Fruit fly (Drosophila melanogaster) whole organism, embryonic: Measurements from ENCODE around the gene orb.

Experiments
- Abd-B ChIP-seq: fragments of 200-800 bp; sonication (Bioruptor generic); optimal IDR thresholded peaks from 2 replicates; lab custom pipeline; 2018; ENCODE audit warnings: missing biosample characterization, mild to moderate bottlenecking, missing genetic modification characterization, moderate library complexity
- Bteb2 ChIP-seq: fragments of 200-800 bp; sonication (Bioruptor generic); optimal IDR thresholded peaks from 2 replicates; lab custom pipeline; 2016; ENCODE audit warnings: missing biosample characterization, missing genetic modification characterization
- CG10565 ChIP-seq: fragments of 200-800 bp; sonication (Bioruptor generic); optimal IDR thresholded peaks from 3 replicates; lab custom pipeline; 2016; ENCODE audit warnings: missing biosample characterization, mild to moderate bottlenecking, missing genetic modification characterization
- CG11696 ChIP-seq: fragments of 200-800 bp; sonication (Bioruptor generic); IDR thresholded peaks from 2 replicates; pipeline ENCODE4 v1.3.6; 2022; ENCODE audit warnings: missing biosample characterization, missing genetic modification characterization
- CG11723 ChIP-seq: fragments of 200-800 bp; sonication (Bioruptor generic); optimal IDR thresholded peaks from 2 replicates; lab custom pipeline; 2017; ENCODE audit warnings: missing biosample characterization, mild to moderate bottlenecking, missing genetic modification characterization
- CG12155 ChIP-seq: fragments of 200-800 bp; sonication (Bioruptor generic); optimal IDR thresholded peaks from 3 replicates; lab custom pipeline; 2016; ENCODE audit warnings: missing biosample characterization, missing genetic modification characterization
- CG12299 ChIP-seq: fragments of 200-800 bp; sonication (Bioruptor generic); optimal IDR thresholded peaks from 2 replicates; lab custom pipeline; 2018; ENCODE audit warnings: missing biosample characterization, mild to moderate bottlenecking, missing genetic modification characterization
- CG12659 ChIP-seq: fragments of 200-800 bp; sonication (Bioruptor generic); optimal IDR thresholded peaks from 3 replicates; lab custom pipeline; 2017; ENCODE audit warnings: mild to moderate bottlenecking, missing biosample characterization, missing genetic modification reagents, missing genetic modification characterization
- CG1602 ChIP-seq: fragments of 200-800 bp; sonication (Bioruptor generic); optimal IDR thresholded peaks from 3 replicates; lab custom pipeline; 2016; ENCODE audit warnings: missing biosample characterization, missing genetic modification characterization
- CG17568 ChIP-seq: fragments of 200-800 bp; sonication (Bioruptor generic); optimal IDR thresholded peaks from 2 replicates; lab custom pipeline; 2018; ENCODE audit warnings: missing biosample characterization, mild to moderate bottlenecking, missing genetic modification characterization, moderate library complexity
- CG2199 ChIP-seq: fragments of 200-800 bp; sonication (Bioruptor generic); IDR thresholded peaks from 3 replicates; pipeline ENCODE4 v1.3.6; 2022; ENCODE audit warnings: missing biosample characterization, missing genetic modification characterization
- CG2712 ChIP-seq: fragments of 200-800 bp; optimal IDR thresholded peaks from 3 replicates; lab custom pipeline; 2019; ENCODE audit warnings: missing biosample characterization, mild to moderate bottlenecking, missing genetic modification characterization, moderate library complexity
- CG31224 ChIP-seq: fragments of 200-800 bp; sonication (Bioruptor generic); IDR thresholded peaks from 2 replicates; pipeline ENCODE4 v1.3.6; 2022; ENCODE audit warnings: missing biosample characterization, missing genetic modification characterization
- CG3163 ChIP-seq: fragments of 200-800 bp; sonication (Bioruptor generic); optimal IDR thresholded peaks from 3 replicates; lab custom pipeline; 2016; ENCODE audit warnings: missing biosample characterization, missing genetic modification characterization
- CG3847 ChIP-seq: fragments of 200-800 bp; sonication (Bioruptor generic); IDR thresholded peaks from 2 replicates; pipeline ENCODE4 v1.3.6; 2022; ENCODE audit warnings: missing biosample characterization, missing genetic modification characterization
- CG4730 ChIP-seq: fragments of 200-800 bp; sonication (Bioruptor generic); IDR thresholded peaks from 2 replicates; pipeline ENCODE4 v1.3.6; 2022; ENCODE audit warnings: missing biosample characterization, missing genetic modification characterization
- CG4820 ChIP-seq: fragments of 200-800 bp; sonication (Bioruptor generic); optimal IDR thresholded peaks from 3 replicates; lab custom pipeline; 2016; ENCODE audit warnings: missing biosample characterization, missing genetic modification characterization
- CG6254 ChIP-seq: fragments of 200-800 bp; sonication (Bioruptor generic); optimal IDR thresholded peaks from 3 replicates; lab custom pipeline; 2017; ENCODE audit warnings: mild to moderate bottlenecking, missing biosample characterization, missing genetic modification reagents, missing genetic modification characterization
- CG7372 ChIP-seq: fragments of 200-800 bp; sonication (Bioruptor generic); IDR thresholded peaks from 2 replicates; pipeline ENCODE4 v1.3.6; 2022; ENCODE audit warnings: missing biosample characterization, missing genetic modification characterization
- CG9609 ChIP-seq: fragments of 200-800 bp; sonication (Bioruptor generic); optimal IDR thresholded peaks from 3 replicates; lab custom pipeline; 2016; ENCODE audit warnings: missing biosample characterization, missing genetic modification characterization
- CkIIα-i1 ChIP-seq: fragments of 200-800 bp; sonication (Bioruptor generic); IDR thresholded peaks from 2 replicates; pipeline ENCODE4 v1.3.6; 2022; ENCODE audit warnings: missing biosample characterization, missing genetic modification characterization
- Dek ChIP-seq: fragments of 200-800 bp; sonication (Bioruptor generic); optimal IDR thresholded peaks from 3 replicates; lab custom pipeline; 2019; ENCODE audit warnings: missing biosample characterization, mild to moderate bottlenecking, missing genetic modification characterization, moderate library complexity
- Fer2 ChIP-seq: fragments of 200-800 bp; sonication (Bioruptor generic); optimal IDR thresholded peaks from 2 replicates; lab custom pipeline; 2018; ENCODE audit warnings: missing biosample characterization, mild to moderate bottlenecking, missing genetic modification characterization, moderate library complexity
- HHEX ChIP-seq: fragments of 200-800 bp; sonication (Bioruptor generic); optimal IDR thresholded peaks from 3 replicates; lab custom pipeline; 2017; ENCODE audit warnings: missing biosample characterization, mild to moderate bottlenecking, missing genetic modification characterization, missing genetic modification reagents
- Hmr ChIP-seq: fragments of 200-800 bp; sonication (Bioruptor generic); optimal IDR thresholded peaks from 3 replicates; lab custom pipeline; 2017; ENCODE audit warnings: mild to moderate bottlenecking, missing biosample characterization, missing genetic modification reagents, missing genetic modification characterization
- NFAT ChIP-seq: fragments of 200-800 bp; sonication (Bioruptor generic); IDR thresholded peaks from 2 replicates; pipeline ENCODE4 v1.3.6; 2022; ENCODE audit warnings: missing biosample characterization, missing genetic modification characterization
- NK7.1 ChIP-seq: fragments of 200-800 bp; sonication (Bioruptor generic); optimal IDR thresholded peaks from 3 replicates; lab custom pipeline; 2016; ENCODE audit warnings: missing biosample characterization, missing genetic modification characterization
- Rfx ChIP-seq: fragments of 200-800 bp; sonication (Bioruptor generic); IDR thresholded peaks from 2 replicates; pipeline ENCODE4 v1.3.6; 2022; ENCODE audit warnings: missing biosample characterization, missing genetic modification characterization
- Scr ChIP-seq: fragments of 200-800 bp; sonication (Bioruptor generic); IDR thresholded peaks from 2 replicates; pipeline ENCODE4 v1.3.6; 2022; ENCODE audit warnings: missing biosample characterization, missing genetic modification characterization; ENCODE audit not compliant: partially characterized antibody
- Six4 ChIP-seq: fragments of 200-800 bp; sonication (Bioruptor generic); optimal IDR thresholded peaks from 2 replicates; lab custom pipeline; 2016; ENCODE audit warnings: missing biosample characterization, missing genetic modification characterization
- Vsx1 ChIP-seq: fragments of 200-800 bp; sonication (Bioruptor generic); optimal IDR thresholded peaks from 2 replicates; lab custom pipeline; 2017; ENCODE audit warnings: missing biosample characterization, mild to moderate bottlenecking, missing genetic modification characterization, missing genetic modification reagents
- cato ChIP-seq: fragments of 200-800 bp; sonication (Bioruptor generic); optimal IDR thresholded peaks from 2 replicates; lab custom pipeline; 2016; ENCODE audit warnings: missing biosample characterization, missing genetic modification characterization, borderline replicate concordance
- cg ChIP-seq: fragments of 200-800 bp; sonication (Bioruptor generic); optimal IDR thresholded peaks from 3 replicates; lab custom pipeline; 2019; ENCODE audit warnings: missing biosample characterization, mild to moderate bottlenecking, missing genetic modification characterization, moderate library complexity
- chn ChIP-seq: fragments of 200-800 bp; sonication (Bioruptor generic); optimal IDR thresholded peaks from 2 replicates; lab custom pipeline; 2016; ENCODE audit warnings: missing biosample characterization, missing genetic modification characterization
- ci ChIP-seq: fragments of 200-800 bp; sonication (Bioruptor generic); IDR thresholded peaks from 3 replicates; pipeline ENCODE4 v1.3.6; 2022; ENCODE audit warnings: missing biosample characterization, missing genetic modification characterization
- fru ChIP-seq: fragments of >200 bp; optimal IDR thresholded peaks from 2 replicates; lab custom pipeline; 2017
- fu2 ChIP-seq: fragments of 200-800 bp; sonication (Bioruptor generic); optimal IDR thresholded peaks from 2 replicates; lab custom pipeline; 2016; ENCODE audit warnings: missing biosample characterization, missing genetic modification characterization
- gt ChIP-seq: fragments of 200-800 bp; sonication (Bioruptor generic); IDR thresholded peaks from 2 replicates; pipeline ENCODE4 v1.3.6; 2022; ENCODE audit warnings: missing biosample characterization, missing genetic modification characterization
- hth ChIP-seq: fragments of >200 bp; optimal IDR thresholded peaks from 2 replicates; lab custom pipeline; 2017; ENCODE audit warnings: inconsistent platforms
- insv ChIP-seq, 2 experiments: fragments of 200-800 bp; sonication (Bioruptor generic); optimal IDR thresholded peaks; 3 replicates each; lab custom pipeline; 2016 to 2018; ENCODE audit warnings: missing biosample characterization in 2 of 2, missing genetic modification characterization in 2 of 2
- kah ChIP-seq: fragments of 200-800 bp; sonication (Bioruptor generic); optimal IDR thresholded peaks from 2 replicates; lab custom pipeline; 2018; ENCODE audit warnings: missing biosample characterization, mild to moderate bottlenecking, missing genetic modification characterization
- kay ChIP-seq: fragments of 200-800 bp; sonication (Bioruptor generic); optimal IDR thresholded peaks from 2 replicates; lab custom pipeline; 2016; ENCODE audit warnings: missing biosample characterization, missing genetic modification characterization
- nom ChIP-seq: fragments of 200-800 bp; sonication (Bioruptor generic); optimal IDR thresholded peaks from 2 replicates; lab custom pipeline; 2017; ENCODE audit warnings: missing biosample characterization, missing genetic modification characterization, mild to moderate bottlenecking, moderate library complexity, missing genetic modification reagents
- oc ChIP-seq: fragments of 200-800 bp; sonication (Bioruptor generic); optimal IDR thresholded peaks from 2 replicates; lab custom pipeline; 2018; ENCODE audit warnings: missing biosample characterization, mild to moderate bottlenecking, missing genetic modification characterization, moderate library complexity
- pho ChIP-seq: fragments of 200-800 bp; sonication (Bioruptor generic); optimal IDR thresholded peaks from 2 replicates; lab custom pipeline; 2016; ENCODE audit warnings: missing biosample characterization, missing genetic modification characterization
- schlank ChIP-seq: fragments of 200-800 bp; sonication (Bioruptor generic); optimal IDR thresholded peaks from 2 replicates; lab custom pipeline; 2018; ENCODE audit warnings: missing biosample characterization, mild to moderate bottlenecking, missing genetic modification characterization
- sens-2 ChIP-seq: fragments of 200-800 bp; sonication (Bioruptor generic); IDR thresholded peaks from 2 replicates; pipeline ENCODE4 v1.3.6; 2022; ENCODE audit warnings: missing biosample characterization, missing genetic modification characterization
- sqz ChIP-seq: fragments of 200-800 bp; sonication (Bioruptor generic); optimal IDR thresholded peaks from 3 replicates; lab custom pipeline; 2018; ENCODE audit warnings: missing biosample characterization, mild to moderate bottlenecking, missing genetic modification characterization
- tap ChIP-seq: fragments of 200-800 bp; optimal IDR thresholded peaks from 3 replicates; lab custom pipeline; 2019; ENCODE audit warnings: missing biosample characterization, mild to moderate bottlenecking, missing genetic modification characterization, moderate library complexity
- unc-4 ChIP-seq: fragments of 200-800 bp; sonication (Bioruptor generic); IDR thresholded peaks from 2 replicates; pipeline ENCODE4 v1.3.6; 2022; ENCODE audit warnings: missing biosample characterization, missing genetic modification characterization; ENCODE audit not compliant: partially characterized antibody
- wdn ChIP-seq: fragments of 200-800 bp; sonication (Bioruptor generic); IDR thresholded peaks from 2 replicates; pipeline ENCODE4 v1.3.6; 2022; ENCODE audit warnings: missing biosample characterization, missing genetic modification characterization
- yki ChIP-seq: fragments of >200 bp; optimal IDR thresholded peaks from 3 replicates; lab custom pipeline; 2018

The orb gene

DNA sequence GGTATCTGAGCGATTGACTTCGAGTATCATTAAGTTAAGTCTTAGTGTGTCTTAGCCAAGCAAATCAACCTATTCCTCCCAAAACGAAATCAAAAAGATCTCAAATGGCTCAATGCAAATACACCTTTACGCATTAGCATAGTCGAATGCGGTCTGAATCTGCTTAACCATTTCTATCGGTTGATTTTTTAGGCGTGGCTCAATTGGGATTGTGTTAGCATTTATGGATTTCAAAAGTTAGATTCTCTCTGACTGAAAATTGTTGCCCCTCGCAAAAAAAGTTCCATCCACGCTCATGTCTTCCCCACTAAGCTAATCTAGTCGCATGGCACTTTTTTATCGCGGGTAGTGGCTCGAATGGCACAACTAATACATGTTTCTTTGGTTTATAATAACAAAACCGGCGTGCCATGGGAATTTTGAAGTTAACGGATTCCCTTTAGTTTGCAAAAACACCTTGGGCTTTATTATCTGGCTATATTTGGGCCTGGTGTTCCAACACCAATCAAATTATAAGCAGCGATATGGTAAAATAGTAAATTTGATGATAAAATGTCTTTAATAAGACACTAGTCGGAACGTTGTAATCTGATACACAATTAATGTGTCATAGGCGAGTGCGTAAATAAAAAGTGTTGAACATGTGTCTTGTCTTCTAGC is 51.9 kb downstream of the orb start (continued):
- no peak for TF ChIP-seq kah (GFP tag; lab: Kevin White, UChicago)
- peak; percentile 25 for TF ChIP-seq Vsx1
- no peak for TF ChIP-seq Scr
- no peak for TF ChIP-seq hth (lab: Kevin White, UChicago)
- no peak for TF ChIP-seq chn (GFP tag; lab: Kevin White, UChicago)
- no peak for TF ChIP-seq CG1602 (GFP tag; lab: Kevin White, UChicago)
- TF ChIP-seq CG4820 (GFP tag; lab: Kevin White, UChicago): no peak
- TF ChIP-seq cato (GFP tag; lab: Kevin White, UChicago): no peak
- no peak for TF ChIP-seq Bteb2
- TF ChIP-seq unc-4 (GFP tag; lab: Robert Waterston, UW): no peak
- TF ChIP-seq schlank: peak; percentile 15
- TF ChIP-seq NK7.1: no peak
- TF ChIP-seq CG12299 (tag; lab: Kevin White, UChicago): no peak
- TF ChIP-seq kay (GFP tag; lab: Kevin White, UChicago): no peak
- no peak for TF ChIP-seq sens-2
- no peak for TF ChIP-seq Six4
- no peak for TF ChIP-seq tap (tag; lab: Kevin White, UChicago)
- no peak for TF ChIP-seq oc
- TF ChIP-seq nom (GFP tag; lab: Kevin White, UChicago): no peak
- no peak for TF ChIP-seq cg (GFP tag; lab: Kevin White, UChicago)
- TF ChIP-seq CG2199 (GFP tag; lab: Robert Waterston, UW): no peak
- no peak for TF ChIP-seq Fer2 (tag; lab: Kevin White, UChicago)
- no peak for TF ChIP-seq CkIIα-i1 (GFP tag; lab: Robert Waterston, UW)
- peak; percentile 40; the same call in 1 of the 2 replicates for TF ChIP-seq CG3847 (GFP tag; lab: Robert Waterston, UW)
- peak; percentile 49 for TF ChIP-seq Dek (tag; lab: Kevin White, UChicago)
- TF ChIP-seq CG11723 (GFP tag; lab: Kevin White, UChicago): no peak
- no peak for TF ChIP-seq CG6254 (GFP tag; lab: Kevin White, UChicago)
- no peak for TF ChIP-seq CG12659 (GFP tag; lab: Kevin White, UChicago)
- TF ChIP-seq CG12155 (GFP tag; lab: Kevin White, UChicago): peak; percentile 35
- no peak for TF ChIP-seq CG11696 (GFP tag; lab: Robert Waterston, UW)
- no peak for TF ChIP-seq NFAT
- TF ChIP-seq CG2712 (tag; lab: Kevin White, UChicago): no peak
- TF ChIP-seq CG3163: peak; percentile 62
- peak; percentile 33 for TF ChIP-seq HHEX (GFP tag; lab: Kevin White, UChicago)
- TF ChIP-seq CG9609: no peak
- no peak for TF ChIP-seq fru (lab: Kevin White, UChicago)
- TF ChIP-seq yki (lab: Kevin White, UChicago): no peak
- TF ChIP-seq ci (GFP tag; lab: Robert Waterston, UW): no peak
- peak; percentile 53 for TF ChIP-seq Hmr (GFP tag; lab: Kevin White, UChicago)
- TF ChIP-seq Rfx (GFP tag; lab: Robert Waterston, UW): peak; percentile 70
- TF ChIP-seq CG31224 (GFP tag; lab: Robert Waterston, UW): 0 out of 2 replicates have a peak, but pooled peaks have one; percentile 38
- no peak for TF ChIP-seq CG7372 (GFP tag; lab: Robert Waterston, UW)
- 0 out of 2 replicates have a peak, but pooled peaks have one; percentile 8 for TF ChIP-seq wdn (GFP tag; lab: Robert Waterston, UW)
- TF ChIP-seq sqz (GFP tag; lab: Kevin White, UChicago): no peak
- TF ChIP-seq CG17568 (GFP tag; lab: Kevin White, UChicago): no peak
- TF ChIP-seq CG4730: no peak
- TF ChIP-seq pho (GFP tag; lab: Kevin White, UChicago): peak; percentile 51
- TF ChIP-seq Abd-B (GFP tag; lab: Kevin White, UChicago): no peak
- peak; percentile 27 for TF ChIP-seq fu2 (GFP tag; lab: Kevin White, UChicago)
- TF ChIP-seq insv (GFP tag; optimal IDR thresholded peaks at IDR 0.05; lab: Kevin White, UChicago): no peak
- no peak for TF ChIP-seq CG10565 (GFP tag; lab: Kevin White, UChicago)
- TF ChIP-seq gt (GFP tag; lab: Robert Waterston, UW): no peak
